Worm (Caenorhabditis elegans): ENCODE data around the gene cdf-2.

DNA sequence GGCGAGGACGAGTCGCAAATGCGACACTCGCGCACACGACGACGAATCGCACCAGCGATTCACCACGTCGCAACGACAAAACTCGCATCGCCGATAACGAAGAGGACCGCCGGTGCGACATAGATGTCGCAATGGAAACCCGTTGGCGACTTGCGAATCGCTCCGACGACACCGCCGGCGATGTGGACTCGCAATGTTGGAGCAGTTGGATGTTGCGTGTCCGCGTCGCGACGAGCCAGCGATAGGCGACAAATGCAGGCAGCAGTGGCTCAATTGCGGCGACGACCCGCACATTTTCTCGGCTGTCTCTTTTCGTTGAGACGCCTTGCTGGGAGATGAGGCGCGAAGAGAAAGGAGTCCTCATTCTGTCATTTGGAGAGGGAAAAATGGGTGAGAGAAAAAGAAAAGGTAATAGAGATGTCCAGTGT, 14.6 kb downstream of the cdf-2 start:
- no peak for TF ChIP-seq nhr-11 (tag; optimal IDR thresholded peaks at IDR 0.05)
- TF ChIP-seq R02D3.7 (tag; optimal IDR thresholded peaks at IDR 0.05): no peak
- TF ChIP-seq skn-1 (tag; optimal IDR thresholded peaks at IDR 0.05): no peak
- TF ChIP-seq lin-39 (tag; optimal IDR thresholded peaks at IDR 0.05): peak; percentile 74
- no peak for TF ChIP-seq fkh-10 (GFP tag; optimal IDR thresholded peaks at IDR 0.05)
- TF ChIP-seq nhr-12 (tag; optimal IDR thresholded peaks at IDR 0.05): no peak
- no peak for TF ChIP-seq unc-39 (tag; optimal IDR thresholded peaks at IDR 0.05)
- TF ChIP-seq unc-62 (GFP tag; optimal IDR thresholded peaks at IDR 0.05): no peak
- TF ChIP-seq ceh-82 (tag; optimal IDR thresholded peaks at IDR 0.05): no peak
- TF ChIP-seq lin-15B (tag; optimal IDR thresholded peaks at IDR 0.05): peak; percentile 34
- TF ChIP-seq ama-1 (optimal IDR thresholded peaks at IDR 0.05): no peak
- TF ChIP-seq egl-27 (tag; optimal IDR thresholded peaks at IDR 0.05): no peak
- peak; percentile 3 for TF ChIP-seq pha-4 (tag; optimal IDR thresholded peaks at IDR 0.05)
- TF ChIP-seq elt-2 (tag; optimal IDR thresholded peaks at IDR 0.05): no peak
